Worm (Caenorhabditis elegans): ENCODE data around the gene nnt-1.

DNA sequence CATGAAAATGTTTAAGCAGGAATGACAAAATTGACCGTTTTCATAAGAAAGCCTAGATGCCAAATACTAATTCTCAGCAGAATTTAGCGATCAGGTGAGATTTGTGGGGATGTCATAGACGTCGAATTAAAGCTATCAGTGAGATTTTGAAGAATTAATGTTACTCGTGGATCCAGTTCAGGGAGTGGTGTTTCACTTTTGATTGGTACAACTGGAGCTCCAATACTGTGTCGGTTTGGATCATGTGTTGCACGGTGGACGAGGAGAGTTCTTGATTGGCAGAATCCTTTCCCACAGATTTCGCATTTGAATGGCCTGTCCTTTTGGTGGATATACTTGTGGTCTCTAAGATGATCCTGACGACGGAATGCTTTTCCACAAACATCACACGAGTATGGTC, 37.5 kb downstream of the nnt-1 start:
- TF ChIP-seq unc-130 (GFP tag; optimal IDR thresholded peaks at IDR 0.05): no peak
- TF ChIP-seq sptf-2 (GFP tag; optimal IDR thresholded peaks at IDR 0.05): no peak
- TF ChIP-seq unc-62 (GFP tag; optimal IDR thresholded peaks at IDR 0.05): no peak
- no peak for TF ChIP-seq ets-4 (GFP tag; optimal IDR thresholded peaks at IDR 0.05)
- no peak for TF ChIP-seq nfya-1 (tag; optimal IDR thresholded peaks at IDR 0.05; ENCODE audit: borderline replicate concordance, insufficient read depth)
- no peak for TF ChIP-seq lin-54 (GFP tag; optimal IDR thresholded peaks at IDR 0.05)
- TF ChIP-seq ceh-100 (GFP tag; IDR thresholded peaks at IDR 0.05): no peak
- no peak for TF ChIP-seq K12H6.12 (tag; optimal IDR thresholded peaks at IDR 0.05)
- TF ChIP-seq F23B12.7 (tag; optimal IDR thresholded peaks at IDR 0.05; ENCODE audit: insufficient read depth): no peak
- TF ChIP-seq tlf-1 (GFP tag; optimal IDR thresholded peaks at IDR 0.05): no peak
- TF ChIP-seq ceh-58 (GFP tag; IDR thresholded peaks at IDR 0.05): no peak
- no peak for TF ChIP-seq snpc-4 (GFP tag; optimal IDR thresholded peaks at IDR 0.05)
- no peak for TF ChIP-seq snpc-4 (tag; optimal IDR thresholded peaks at IDR 0.05)
- TF ChIP-seq B0261.1 (tag; optimal IDR thresholded peaks at IDR 0.05): no peak
